Fruit fly (Drosophila melanogaster): Measurements from ENCODE around the gene CG42488.

DNA sequence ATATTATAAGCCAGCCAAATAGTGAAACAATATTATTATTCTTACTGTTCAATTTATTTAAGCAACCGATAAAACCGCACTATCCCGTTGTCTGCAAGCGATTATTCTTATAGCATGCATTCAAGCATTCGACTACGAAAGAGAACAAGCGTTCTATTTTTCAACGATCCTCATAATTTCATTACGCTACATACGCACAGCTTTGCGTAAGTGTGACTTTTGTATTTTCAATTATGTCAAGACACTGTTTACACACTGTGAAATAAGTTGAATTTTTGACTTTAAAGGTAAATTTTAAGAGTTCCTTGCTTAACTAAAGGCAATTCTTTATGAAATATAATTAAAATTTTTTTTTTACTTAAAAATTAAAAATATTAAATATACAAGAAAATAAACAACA, 12.2 kb downstream of the CG42488 start, which contains the start of gene CG33494:
- no peak for TF ChIP-seq fkh (GFP tag; optimal IDR thresholded peaks at IDR 0.05)
- TF ChIP-seq Sox15 (GFP tag; optimal IDR thresholded peaks at IDR 0.05), result no peak
- no peak for TF ChIP-seq acj6 (GFP tag; optimal IDR thresholded peaks at IDR 0.05)
- TF ChIP-seq svp (GFP tag), result no peak
